Fruit fly (Drosophila melanogaster): Measurements from ENCODE around the gene CG4362.

CG4362 gene

DNA sequence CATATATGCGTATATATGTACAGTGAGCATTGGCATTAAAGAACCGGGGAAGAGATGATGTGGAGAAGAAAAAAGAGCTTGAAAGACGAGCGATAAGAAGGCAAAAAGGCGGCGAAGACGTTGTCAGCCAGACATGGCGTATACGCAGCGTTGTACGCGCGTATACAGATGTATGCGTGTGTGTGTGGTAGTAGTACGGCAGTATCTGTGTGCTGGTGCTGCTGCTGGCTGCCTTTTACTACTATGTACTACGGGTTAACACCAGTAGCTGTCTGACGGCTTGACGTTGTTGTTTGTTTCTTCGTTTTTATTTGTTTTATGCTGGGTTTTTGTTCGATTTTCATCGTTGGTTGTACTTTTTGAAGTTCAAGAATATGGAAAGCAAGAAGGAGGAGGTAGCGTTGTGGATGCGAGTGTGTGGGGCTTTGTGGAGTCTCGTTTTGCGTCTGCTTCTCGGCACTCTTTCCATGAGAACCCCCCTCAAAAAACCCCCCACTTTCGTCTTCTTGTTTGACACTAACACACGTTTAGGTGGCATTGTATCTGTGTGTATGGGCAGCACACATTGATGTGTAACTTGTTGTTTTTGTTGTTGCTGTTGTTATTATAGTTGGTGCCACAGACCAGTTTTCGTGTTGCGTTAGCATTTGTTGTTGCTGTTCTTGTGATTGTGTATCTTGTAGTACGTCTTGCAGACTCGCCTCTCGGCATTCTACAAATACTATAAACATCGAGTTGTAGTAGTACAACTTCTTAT lies 50.0 kb downstream of the CG4362 start (continued):
- TF ChIP-seq her (GFP tag; optimal IDR thresholded peaks at IDR 0.05) (peak; percentile 26), CG18599 (GFP tag; optimal IDR thresholded peaks at IDR 0.05) (peak; percentile 61), sd (tag; optimal IDR thresholded peaks at IDR 0.05) (peak; percentile 42), dmrt99B (tag; optimal IDR thresholded peaks at IDR 0.05) (peak; percentile 22), otp (GFP tag; IDR thresholded peaks at IDR 0.05) (no peak; the same call in 2 of the 3 replicates), Trl (optimal IDR thresholded peaks at IDR 0.05) (peak in 1 of 2 experiments; percentile 2), Trl (GFP tag; optimal IDR thresholded peaks at IDR 0.05) (no peak), nau (GFP tag; optimal IDR thresholded peaks at IDR 0.05) (peak; percentile 1), al (GFP tag; IDR thresholded peaks at IDR 0.05) (0 out of 2 replicates have a peak, but pooled peaks have one; percentile 8), CG4328 (GFP tag; optimal IDR thresholded peaks at IDR 0.05) (peak; percentile 11), da (GFP tag; optimal IDR thresholded peaks at IDR 0.05) (no peak), CG16863 (GFP tag; optimal IDR thresholded peaks at IDR 0.05) (peak; percentile 8), ems (GFP tag; optimal IDR thresholded peaks at IDR 0.05) (no peak), bigmax (GFP tag; optimal IDR thresholded peaks at IDR 0.05) (no peak), CG13624 (GFP tag; optimal IDR thresholded peaks at IDR 0.05) (no peak), scrt (GFP tag; optimal IDR thresholded peaks at IDR 0.05) (peak; percentile 12), Dfd (GFP tag; optimal IDR thresholded peaks at IDR 0.05) (no peak), Hmr (GFP tag; optimal IDR thresholded peaks at IDR 0.05) (peak; percentile 24), E2f1 (GFP tag; IDR thresholded peaks at IDR 0.05) (0 out of 2 replicates have a peak, but pooled peaks have one; percentile 23), Aef1 (GFP tag; IDR thresholded peaks at IDR 0.05) (peak; percentile 49; the same call in 2 of the 3 replicates), MESR4 (GFP tag; optimal IDR thresholded peaks at IDR 0.05) (no peak), CG9727 (GFP tag; optimal IDR thresholded peaks at IDR 0.05) (peak; percentile 10), gro (GFP tag; optimal IDR thresholded peaks at IDR 0.05) (no peak), CG3163 (GFP tag; optimal IDR thresholded peaks at IDR 0.05) (peak; percentile 30), Deaf1 (tag; optimal IDR thresholded peaks at IDR 0.05) (peak; percentile 15), C15 (GFP tag; IDR thresholded peaks at IDR 0.05) (no peak), Atf6 (GFP tag; IDR thresholded peaks at IDR 0.05) (0 out of 2 replicates have a peak, but pooled peaks have one; percentile 36), Jarid2 (GFP tag; optimal IDR thresholded peaks at IDR 0.05) (peak; percentile 19), ase (GFP tag; IDR thresholded peaks at IDR 0.05) (no peak), ci (GFP tag; IDR thresholded peaks at IDR 0.05) (peak; percentile 58; the same call in 2 of the 3 replicates), mirr (GFP tag; optimal IDR thresholded peaks at IDR 0.05) (peak; percentile 28), CG9817 (tag; optimal IDR thresholded peaks at IDR 0.05) (no peak), shn (GFP tag; optimal IDR thresholded peaks at IDR 0.05) (peak; percentile 14), E2f2 (GFP tag; IDR thresholded peaks at IDR 0.05) (no peak; the same call in 1 of the 2 replicates), Tbp (GFP tag; optimal IDR thresholded peaks at IDR 0.05) (no peak), kni (GFP tag; optimal IDR thresholded peaks at IDR 0.05) (peak; percentile 90), gsb-n (tag; optimal IDR thresholded peaks at IDR 0.05) (peak; percentile 3), bsh (GFP tag; optimal IDR thresholded peaks at IDR 0.05) (peak in 1 of 2 experiments; percentile 54), CG3847 (GFP tag; IDR thresholded peaks at IDR 0.05) (peak; percentile 25; the same call in 1 of the 2 replicates), dysf (GFP tag; IDR thresholded peaks at IDR 0.05) (peak; percentile 41; the same call in 1 of the 3 replicates), HLH3B (GFP tag; IDR thresholded peaks at IDR 0.05) (0 out of 2 replicates have a peak, but pooled peaks have one; percentile 33), CG11696 (GFP tag; IDR thresholded peaks at IDR 0.05) (0 out of 2 replicates have a peak, but pooled peaks have one; percentile 15), pros (GFP tag; optimal IDR thresholded peaks at IDR 0.05) (peak; percentile 94), YL-1 (GFP tag; optimal IDR thresholded peaks at IDR 0.05) (no peak), ken (GFP tag; IDR thresholded peaks at IDR 0.05) (no peak), Hr78 (GFP tag; optimal IDR thresholded peaks at IDR 0.05) (peak in 1 of 2 experiments; percentile 4), Dbx (GFP tag; IDR thresholded peaks at IDR 0.05) (peak; percentile 67; the same call in 1 of the 3 replicates), CG6175 (GFP tag; IDR thresholded peaks at IDR 0.05) (peak; percentile 88), salm (tag; optimal IDR thresholded peaks at IDR 0.05) (peak; percentile 25)
